ENCODE assay signal across 1 fruit fly cellular context in the genomic region with DNA sequence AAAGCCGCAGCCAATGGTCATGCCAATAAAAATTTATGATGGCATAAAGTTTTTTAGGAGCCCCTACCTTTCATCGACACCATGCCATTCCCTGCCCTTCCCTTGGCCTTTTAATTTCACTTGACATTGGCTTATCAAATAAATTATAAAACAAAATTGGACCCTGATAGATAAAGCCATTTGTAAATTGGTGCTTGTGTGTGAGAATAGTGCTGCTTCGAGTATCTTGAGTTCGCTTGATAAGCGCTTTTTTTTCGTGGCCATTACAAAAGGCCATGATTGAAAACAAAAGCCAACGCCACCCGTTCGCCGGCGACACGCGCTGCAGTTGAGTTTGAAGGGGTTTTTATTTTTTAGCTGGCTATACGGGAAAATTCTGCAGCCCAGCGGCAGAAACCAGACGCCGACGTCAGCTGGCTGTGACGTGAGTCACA.
A peak's percentile ranks its signal among the peaks of the same experiment; 100 is the strongest.
TF ChIP-seq lines count a peak whose summit lies in the region.

No protein-coding gene starts in this region.

TF ChIP-seq in whole organism, embryonic, 481 proteins besides CTCF, POLR2A, EP300 and RAD21 (continued from another document):
- TF ChIP-seq CG14667 (GFP tag; IDR thresholded peaks at IDR 0.05; lab: Robert Waterston, UW), result no peak
- no peak for TF ChIP-seq nerfin-1 (tag; optimal IDR thresholded peaks at IDR 0.05; lab: Kevin White, UChicago)
- TF ChIP-seq emc (GFP tag; optimal IDR thresholded peaks at IDR 0.05; lab: Kevin White, UChicago), result no peak
- TF ChIP-seq ro (GFP tag; IDR thresholded peaks at IDR 0.05; lab: Robert Waterston, UW), result no peak
- no peak for TF ChIP-seq sc (optimal IDR thresholded peaks at IDR 0.05; lab: Kevin White, UChicago)
- no peak for TF ChIP-seq sc (GFP tag; optimal IDR thresholded peaks at IDR 0.05; lab: Kevin White, UChicago)
- TF ChIP-seq CG12219 (GFP tag; optimal IDR thresholded peaks at IDR 0.05; lab: Kevin White, UChicago), result no peak
- TF ChIP-seq CG9797 (GFP tag; optimal IDR thresholded peaks at IDR 0.05; lab: Kevin White, UChicago), result no peak
- peak; percentile 14 for TF ChIP-seq grau (tag; optimal IDR thresholded peaks at IDR 0.05; lab: Kevin White, UChicago)
- 0 out of 3 replicates have a peak, but pooled peaks have one; percentile 32 for TF ChIP-seq hb (GFP tag; IDR thresholded peaks at IDR 0.05; lab: Robert Waterston, UW; ENCODE audit: partially characterized antibody)
- no peak for TF ChIP-seq Oaz (GFP tag; IDR thresholded peaks at IDR 0.05; lab: Robert Waterston, UW)
- TF ChIP-seq BtbVII (GFP tag; optimal IDR thresholded peaks at IDR 0.05; lab: Kevin White, UChicago), result no peak
- TF ChIP-seq caup (GFP tag; optimal IDR thresholded peaks at IDR 0.05; lab: Kevin White, UChicago; ENCODE audit: severe bottlenecking), result no peak
- TF ChIP-seq CG4282 (GFP tag; optimal IDR thresholded peaks at IDR 0.05; lab: Kevin White, UChicago), result no peak
- no peak for TF ChIP-seq Myb (GFP tag; optimal IDR thresholded peaks at IDR 0.05; lab: Kevin White, UChicago)
- TF ChIP-seq fru (optimal IDR thresholded peaks at IDR 0.05; lab: Kevin White, UChicago), result no peak
- no peak for TF ChIP-seq CG13424 (tag; optimal IDR thresholded peaks at IDR 0.05; lab: Kevin White, UChicago)
- TF ChIP-seq toy (GFP tag; IDR thresholded peaks at IDR 0.05; lab: Robert Waterston, UW), result no peak
- TF ChIP-seq cad (GFP tag; optimal IDR thresholded peaks at IDR 0.05; lab: Kevin White, UChicago), result no peak
- TF ChIP-seq B-H2 (GFP tag; optimal IDR thresholded peaks at IDR 0.05; lab: Kevin White, UChicago), result peak; percentile 65
- TF ChIP-seq sqz (GFP tag; optimal IDR thresholded peaks at IDR 0.05; lab: Kevin White, UChicago), result peak; percentile 28
- TF ChIP-seq shn (GFP tag; optimal IDR thresholded peaks at IDR 0.05; lab: Kevin White, UChicago), result no peak
- peak; percentile 28 for TF ChIP-seq sens (GFP tag; lab: Kevin White, UChicago)
- no peak for TF ChIP-seq Abd-B (GFP tag; optimal IDR thresholded peaks at IDR 0.05; lab: Kevin White, UChicago)
- peak; percentile 13 for TF ChIP-seq gem (tag; optimal IDR thresholded peaks at IDR 0.05; lab: Kevin White, UChicago)
- no peak for TF ChIP-seq Taf1 (GFP tag; IDR thresholded peaks at IDR 0.05; lab: Robert Waterston, UW)
- no peak for TF ChIP-seq jumu (GFP tag; optimal IDR thresholded peaks at IDR 0.05; lab: Kevin White, UChicago)
- TF ChIP-seq nmo (GFP tag; optimal IDR thresholded peaks at IDR 0.05; lab: Kevin White, UChicago), result no peak
- no peak for TF ChIP-seq CG14050 (GFP tag; IDR thresholded peaks at IDR 0.05; lab: Robert Waterston, UW)
- no peak for TF ChIP-seq CG15601 (tag; optimal IDR thresholded peaks at IDR 0.05; lab: Kevin White, UChicago)
- no peak for TF ChIP-seq zen2 (GFP tag; IDR thresholded peaks at IDR 0.05; lab: Robert Waterston, UW; ENCODE audit: partially characterized antibody)
- TF ChIP-seq CG6689 (GFP tag; IDR thresholded peaks at IDR 0.05; lab: Robert Waterston, UW), result no peak
- no peak for TF ChIP-seq vnd (GFP tag; IDR thresholded peaks at IDR 0.05; lab: Robert Waterston, UW; ENCODE audit: partially characterized antibody)
- no peak for TF ChIP-seq ac (GFP tag; optimal IDR thresholded peaks at IDR 0.05; lab: Kevin White, UChicago)
- no peak for TF ChIP-seq fd102C (GFP tag; optimal IDR thresholded peaks at IDR 0.05; lab: Kevin White, UChicago)
- no peak for TF ChIP-seq Bdp1 (GFP tag; optimal IDR thresholded peaks at IDR 0.05; lab: Kevin White, UChicago)
- TF ChIP-seq h (optimal IDR thresholded peaks at IDR 0.05; lab: Kevin White, UChicago), result no peak
- no peak for TF ChIP-seq ase (GFP tag; IDR thresholded peaks at IDR 0.05; lab: Robert Waterston, UW)
- TF ChIP-seq CG6813 (GFP tag; optimal IDR thresholded peaks at IDR 0.05; lab: Kevin White, UChicago), result peak; percentile 38
- TF ChIP-seq CG12236 (GFP tag; optimal IDR thresholded peaks at IDR 0.05; lab: Kevin White, UChicago), result no peak
- TF ChIP-seq CG1529 (GFP tag; optimal IDR thresholded peaks at IDR 0.05; lab: Kevin White, UChicago), result no peak
- peak; percentile 10 for TF ChIP-seq CG10543 (GFP tag; optimal IDR thresholded peaks at IDR 0.05; lab: Kevin White, UChicago)
- no peak for TF ChIP-seq Sry-δ (GFP tag; optimal IDR thresholded peaks at IDR 0.05; lab: Kevin White, UChicago)
- peak; percentile 8 for TF ChIP-seq PHDP (tag; optimal IDR thresholded peaks at IDR 0.05; lab: Kevin White, UChicago)
- no peak for TF ChIP-seq az2 (GFP tag; optimal IDR thresholded peaks at IDR 0.05; lab: Kevin White, UChicago)
- no peak for TF ChIP-seq CG6683 (GFP tag; optimal IDR thresholded peaks at IDR 0.05; lab: Kevin White, UChicago)
- no peak for TF ChIP-seq CG11504 (tag; optimal IDR thresholded peaks at IDR 0.05; lab: Kevin White, UChicago)
- TF ChIP-seq sima (GFP tag; optimal IDR thresholded peaks at IDR 0.05; lab: Kevin White, UChicago), result no peak
- no peak for TF ChIP-seq Mes4 (GFP tag; optimal IDR thresholded peaks at IDR 0.05; lab: Kevin White, UChicago)
- TF ChIP-seq Hr51 (GFP tag; optimal IDR thresholded peaks at IDR 0.05; lab: Kevin White, UChicago), result no peak
- no peak for TF ChIP-seq aop (GFP tag; IDR thresholded peaks at IDR 0.05; lab: Robert Waterston, UW)
- TF ChIP-seq CG11456 (GFP tag; IDR thresholded peaks at IDR 0.05; lab: Robert Waterston, UW), result no peak
- TF ChIP-seq CG18011 (GFP tag; optimal IDR thresholded peaks at IDR 0.05; lab: Kevin White, UChicago), result no peak
- TF ChIP-seq odd (GFP tag; optimal IDR thresholded peaks at IDR 0.05; lab: Kevin White, UChicago), result no peak
- TF ChIP-seq Chrac-16 (GFP tag; optimal IDR thresholded peaks at IDR 0.05; lab: Kevin White, UChicago), result no peak
- peak; percentile 47 for TF ChIP-seq CG3281 (GFP tag; optimal IDR thresholded peaks at IDR 0.05; lab: Kevin White, UChicago)
- no peak for TF ChIP-seq slou (GFP tag; optimal IDR thresholded peaks at IDR 0.05; lab: Kevin White, UChicago)
- TF ChIP-seq mld (GFP tag; IDR thresholded peaks at IDR 0.05; lab: Robert Waterston, UW; ENCODE audit: partially characterized antibody), result no peak
- TF ChIP-seq ci (GFP tag; IDR thresholded peaks at IDR 0.05; lab: Robert Waterston, UW), result peak; percentile 30; the same call in 1 of the 3 replicates
- TF ChIP-seq lab (GFP tag; optimal IDR thresholded peaks at IDR 0.05; lab: Kevin White, UChicago), result no peak
- TF ChIP-seq ind (GFP tag; optimal IDR thresholded peaks at IDR 0.05; lab: Kevin White, UChicago), result no peak
- no peak for TF ChIP-seq vfl (GFP tag; optimal IDR thresholded peaks at IDR 0.05; lab: Kevin White, UChicago)
- TF ChIP-seq B-H1 (GFP tag; IDR thresholded peaks at IDR 0.05; lab: Robert Waterston, UW), result no peak
- no peak for TF ChIP-seq CG7963 (GFP tag; IDR thresholded peaks at IDR 0.05; lab: Robert Waterston, UW; ENCODE audit: partially characterized antibody)
- TF ChIP-seq Nf-YA (GFP tag; IDR thresholded peaks at IDR 0.05; lab: Robert Waterston, UW), result no peak
- no peak for TF ChIP-seq Hmr (GFP tag; optimal IDR thresholded peaks at IDR 0.05; lab: Kevin White, UChicago)
- TF ChIP-seq fd96Cb (tag; optimal IDR thresholded peaks at IDR 0.05; lab: Kevin White, UChicago), result no peak
- TF ChIP-seq Dp (GFP tag; optimal IDR thresholded peaks at IDR 0.05; lab: Kevin White, UChicago), result no peak
- TF ChIP-seq usp (GFP tag; optimal IDR thresholded peaks at IDR 0.05; lab: Kevin White, UChicago), result no peak
- TF ChIP-seq pzg (GFP tag; optimal IDR thresholded peaks at IDR 0.05; lab: Kevin White, UChicago), result no peak
- no peak for TF ChIP-seq eve (GFP tag; optimal IDR thresholded peaks at IDR 0.05; lab: Kevin White, UChicago)
- no peak for TF ChIP-seq org-1 (GFP tag; optimal IDR thresholded peaks at IDR 0.05; lab: Kevin White, UChicago)
- TF ChIP-seq Ptx1 (GFP tag; IDR thresholded peaks at IDR 0.05; lab: Robert Waterston, UW), result no peak
- TF ChIP-seq gro (GFP tag; optimal IDR thresholded peaks at IDR 0.05; lab: Kevin White, UChicago), result peak; percentile 36
- TF ChIP-seq nerfin-2 (GFP tag; IDR thresholded peaks at IDR 0.05; lab: Robert Waterston, UW; ENCODE audit: partially characterized antibody), result no peak
- no peak for TF ChIP-seq Oli (tag; optimal IDR thresholded peaks at IDR 0.05; lab: Kevin White, UChicago)
- no peak for TF ChIP-seq ash1 (GFP tag; optimal IDR thresholded peaks at IDR 0.05; lab: Kevin White, UChicago)
- TF ChIP-seq CG14014 (GFP tag; IDR thresholded peaks at IDR 0.05; lab: Robert Waterston, UW), result no peak
- TF ChIP-seq ab (GFP tag; optimal IDR thresholded peaks at IDR 0.05; lab: Kevin White, UChicago), result no peak
- no peak for TF ChIP-seq D19A (tag; optimal IDR thresholded peaks at IDR 0.05; lab: Kevin White, UChicago)
- no peak for TF ChIP-seq tx (GFP tag; optimal IDR thresholded peaks at IDR 0.05; lab: Kevin White, UChicago)
- no peak for TF ChIP-seq kay (GFP tag; optimal IDR thresholded peaks at IDR 0.05; lab: Kevin White, UChicago)
- no peak for TF ChIP-seq Fer2 (tag; optimal IDR thresholded peaks at IDR 0.05; lab: Kevin White, UChicago)
- no peak for TF ChIP-seq sisA (GFP tag; IDR thresholded peaks at IDR 0.05; lab: Robert Waterston, UW)
- TF ChIP-seq D (optimal IDR thresholded peaks at IDR 0.05; lab: Kevin White, UChicago), result no peak
- no peak for TF ChIP-seq D (GFP tag; optimal IDR thresholded peaks at IDR 0.05; lab: Kevin White, UChicago)
- TF ChIP-seq crol (GFP tag; IDR thresholded peaks at IDR 0.05; lab: Robert Waterston, UW), result peak; percentile 43; the same call in 1 of the 2 replicates
- no peak for TF ChIP-seq CG33213 (GFP tag; optimal IDR thresholded peaks at IDR 0.05; lab: Kevin White, UChicago)
- TF ChIP-seq row (GFP tag; IDR thresholded peaks at IDR 0.05; lab: Robert Waterston, UW), result no peak; the same call in 2 of the 3 replicates
- TF ChIP-seq CG1602 (GFP tag; optimal IDR thresholded peaks at IDR 0.05; lab: Kevin White, UChicago), result no peak
- no peak for TF ChIP-seq CG9817 (tag; optimal IDR thresholded peaks at IDR 0.05; lab: Kevin White, UChicago)
- TF ChIP-seq zf30C (GFP tag; optimal IDR thresholded peaks at IDR 0.05; lab: Kevin White, UChicago), result no peak
- no peak for TF ChIP-seq CG6854 (GFP tag; optimal IDR thresholded peaks at IDR 0.05; lab: Kevin White, UChicago)
- TF ChIP-seq ap (GFP tag; IDR thresholded peaks at IDR 0.05; lab: Robert Waterston, UW), result no peak
TF ChIP-seq in whole organism, embryonic: peak in this region for 34.
